Worm (Caenorhabditis elegans): Measurements from ENCODE around the gene ife-5.

- TF ChIP-seq dao-5 (tag; optimal IDR thresholded peaks at IDR 0.05) (no peak), W03F9.2 (tag; optimal IDR thresholded peaks at IDR 0.05) (no peak)
Measured at ce11 chrII:12278602-12279001, 1.9 kb upstream of the ife-5 start.

Data from whole organism, L4/young adult.